Fruit fly (Drosophila melanogaster) whole organism: ENCODE data around the gene Cpr76Bb.
A peak's percentile ranks its signal among the peaks of the same experiment; 100 is the strongest.

Experiments used
- CG8478 ChIP-seq: fragments of >200 bp; optimal IDR thresholded peaks from 2 replicates; lab custom pipeline; 2018; ENCODE audit warnings: inconsistent platforms
- Dll ChIP-seq: fragments of >200 bp; optimal IDR thresholded peaks from 2 replicates; lab custom pipeline; 2017
- EcR ChIP-seq, 2 experiments: fragments of >200 bp; optimal IDR thresholded peaks; 2 replicates each; lab custom pipeline; 2017; ENCODE audit warnings: missing biosample characterization in 2 of 2, missing genetic modification characterization in 2 of 2, missing genetic modification reagents in 2 of 2
- pan ChIP-seq: fragments of >200 bp; optimal IDR thresholded peaks from 2 replicates; lab custom pipeline; 2017
- psq ChIP-seq: fragments of >200 bp; optimal IDR thresholded peaks from 2 replicates; lab custom pipeline; 2017
- usp ChIP-seq: fragments of >200 bp; optimal IDR thresholded peaks from 2 replicates; lab custom pipeline; 2017; ENCODE audit warnings: missing biosample characterization, missing genetic modification characterization, mixed read lengths

The Cpr76Bb gene

dm6 chr3L:19544105-19544504 lies 24.7 kb downstream of the Cpr76Bb start, which contains the start of the genes CG46434 and Dred:
CG46434 (minus strand) TSS chr3L:19544205.
Dred (minus strand) TSS chr3L:19544205.
- TF ChIP-seq psq: no peak
- TF ChIP-seq Dll (lab: Kevin White, UChicago): no peak
- no peak for TF ChIP-seq CG8478
- TF ChIP-seq usp: no peak
- no peak for TF ChIP-seq pan (lab: Kevin White, UChicago)
- no peak for TF ChIP-seq EcR (GFP tag; optimal IDR thresholded peaks at IDR 0.05; lab: Kevin White, UChicago)

- TF ChIP-seq usp (no peak), CG8478 (no peak), pan (lab: Kevin White, UChicago) (no peak), EcR (GFP tag; optimal IDR thresholded peaks at IDR 0.05; lab: Kevin White, UChicago) (no peak), psq (no peak), Dll (lab: Kevin White, UChicago) (no peak)
Observed at dm6 chr3L:19544810-19545209, 25.4 kb downstream of the Cpr76Bb start, which contains the start of the genes CG46435 and Rcd7. CG46435 (plus strand) TSS chr3L:19545110. Rcd7 (plus strand) TSS chr3L:19545110.

- no peak for TF ChIP-seq usp
- TF ChIP-seq pan (lab: Kevin White, UChicago): no peak
- TF ChIP-seq CG8478: no peak
- TF ChIP-seq EcR (GFP tag; optimal IDR thresholded peaks at IDR 0.05; lab: Kevin White, UChicago): no peak
- TF ChIP-seq Dll (lab: Kevin White, UChicago): no peak
- TF ChIP-seq psq: no peak
Observed at dm6 chr3L:19552136-19552773, 32.8 kb downstream of the Cpr76Bb start, which contains the start of the genes Ltn1 and CG9300. Ltn1 (minus strand) TSS chr3L:19552290. CG9300 (plus strand) TSS chr3L:19552420.

- TF ChIP-seq EcR (GFP tag; optimal IDR thresholded peaks at IDR 0.05; lab: Kevin White, UChicago) (peak; percentile 16 to 50), Dll (lab: Kevin White, UChicago) (no peak)
Observed at dm6 chr3L:19555906-19556457, 36.5 kb downstream of the Cpr76Bb start.

dm6 chr3L:19556738-19557137 lies 37.3 kb downstream of the Cpr76Bb start:
- TF ChIP-seq Dll (lab: Kevin White, UChicago) (peak; percentile 45), psq (no peak)

- TF ChIP-seq CG8478: no peak
- TF ChIP-seq usp: no peak
- TF ChIP-seq EcR (GFP tag; optimal IDR thresholded peaks at IDR 0.05; lab: Kevin White, UChicago): peak in 1 of 2 experiments; percentile 8
- no peak for TF ChIP-seq Dll (lab: Kevin White, UChicago)
Observed at dm6 chr3L:19557197-19557995, 37.9 kb downstream of the Cpr76Bb start.

dm6 chr3L:19557996-19558375 lies 38.5 kb downstream of the Cpr76Bb start:
- TF ChIP-seq pan (lab: Kevin White, UChicago): no peak
- TF ChIP-seq usp: no peak
- TF ChIP-seq Dll (lab: Kevin White, UChicago): no peak
- no peak for TF ChIP-seq CG8478
- TF ChIP-seq EcR (GFP tag; optimal IDR thresholded peaks at IDR 0.05; lab: Kevin White, UChicago): no peak
- no peak for TF ChIP-seq psq

- TF ChIP-seq psq (no peak), pan (lab: Kevin White, UChicago) (no peak), EcR (GFP tag; optimal IDR thresholded peaks at IDR 0.05; lab: Kevin White, UChicago) (no peak), CG8478 (no peak), usp (no peak), Dll (lab: Kevin White, UChicago) (no peak)
Observed at dm6 chr3L:19558674-19559073, 39.2 kb downstream of the Cpr76Bb start.

dm6 chr3L:19559171-19559570 lies 39.7 kb downstream of the Cpr76Bb start:
- no peak for TF ChIP-seq psq
- TF ChIP-seq pan (lab: Kevin White, UChicago): no peak
- no peak for TF ChIP-seq CG8478
- TF ChIP-seq Dll (lab: Kevin White, UChicago): no peak
- TF ChIP-seq usp: no peak
- TF ChIP-seq EcR (GFP tag; optimal IDR thresholded peaks at IDR 0.05; lab: Kevin White, UChicago): no peak

- TF ChIP-seq pan (lab: Kevin White, UChicago): no peak
- no peak for TF ChIP-seq usp
- TF ChIP-seq EcR (GFP tag; optimal IDR thresholded peaks at IDR 0.05; lab: Kevin White, UChicago): peak in 1 of 2 experiments; percentile 26
Observed at dm6 chr3L:19560005-19560694, 40.7 kb downstream of the Cpr76Bb start.

dm6 chr3L:19560695-19561246 lies 41.3 kb downstream of the Cpr76Bb start:
- no peak for TF ChIP-seq pan (lab: Kevin White, UChicago)
- no peak for TF ChIP-seq CG8478
- no peak for TF ChIP-seq usp
- TF ChIP-seq EcR (GFP tag; optimal IDR thresholded peaks at IDR 0.05; lab: Kevin White, UChicago): no peak
- no peak for TF ChIP-seq Dll (lab: Kevin White, UChicago)
- TF ChIP-seq psq: no peak

dm6 chr3L:19561745-19562144 lies 42.3 kb downstream of the Cpr76Bb start:
- TF ChIP-seq psq (no peak), EcR (GFP tag; optimal IDR thresholded peaks at IDR 0.05; lab: Kevin White, UChicago) (no peak), usp (no peak), pan (lab: Kevin White, UChicago) (no peak), CG8478 (no peak), Dll (lab: Kevin White, UChicago) (no peak)
